Worm (Caenorhabditis elegans): ENCODE results near the gene ZC239.17.

DNA sequence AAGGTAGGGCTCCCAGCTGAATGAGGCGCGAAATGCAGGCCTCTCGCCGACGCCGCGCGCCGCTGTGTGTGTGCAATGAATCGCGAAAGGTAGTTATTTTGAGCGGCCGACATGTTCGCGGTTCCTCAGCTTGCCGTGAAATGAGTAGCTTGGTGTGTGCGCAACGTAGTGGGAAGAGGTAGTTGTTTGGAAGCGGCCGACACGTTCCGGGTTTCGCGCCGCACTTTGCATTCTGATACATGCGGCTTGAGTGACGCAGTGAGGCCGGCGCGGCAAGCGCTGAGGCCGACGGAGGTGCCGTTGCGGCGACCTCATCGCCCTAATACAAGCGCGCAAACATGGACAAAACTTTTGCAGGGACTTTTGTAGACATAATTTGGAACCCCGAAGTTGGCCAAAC, 29.9 kb downstream of the ZC239.17 start:
- TF ChIP-seq lin-15B (tag; optimal IDR thresholded peaks at IDR 0.05): no peak
- TF ChIP-seq ztf-4 (tag; optimal IDR thresholded peaks at IDR 0.05): no peak
- TF ChIP-seq snpc-4 (tag; optimal IDR thresholded peaks at IDR 0.05): no peak
- no peak for TF ChIP-seq fkh-10 (GFP tag; optimal IDR thresholded peaks at IDR 0.05)
